Worm (Caenorhabditis elegans) whole organism, young adult: ENCODE results near the gene patr-1.

Experiments
- B0261.1 ChIP-seq: sonication (generic microtip); optimal IDR thresholded peaks from 2 replicates; lab custom pipeline; 2016; ENCODE audit warnings: mild to moderate bottlenecking, missing genetic modification characterization, moderate library complexity, missing compliant biosample characterization
- C06A6.2 ChIP-seq: fragments of 200-800 bp; sonication (Bioruptor generic); conservative IDR thresholded peaks from 2 replicates; pipeline ENCODE4 v1.3.6; 2022; ENCODE audit warnings: missing genetic modification characterization, missing compliant biosample characterization
- F33H1.4 ChIP-seq: fragments of 200-800 bp; sonication (Bioruptor generic); IDR thresholded peaks from 2 replicates; pipeline ENCODE4 v1.3.6; 2022; ENCODE audit warnings: missing genetic modification reagents, missing genetic modification characterization, missing compliant biosample characterization
- F37B4.10 ChIP-seq: fragments of 200-800 bp; sonication (Bioruptor generic); IDR thresholded peaks from 2 replicates; pipeline ENCODE4 v1.3.6; 2022; ENCODE audit warnings: missing genetic modification characterization, missing compliant biosample characterization
- F39B2.1 ChIP-seq: fragments of 200-800 bp; sonication (Bioruptor generic); IDR thresholded peaks from 2 replicates; pipeline ENCODE4 v1.3.6; 2022; ENCODE audit warnings: missing genetic modification reagents, missing genetic modification characterization, missing compliant biosample characterization
- F49E8.2 ChIP-seq: sonication (generic microtip); optimal IDR thresholded peaks from 3 replicates; lab custom pipeline; 2017; ENCODE audit warnings: missing genetic modification characterization, mild to moderate bottlenecking, missing compliant biosample characterization, antibody characterized with exemption, moderate library complexity; ENCODE audit not compliant: insufficient read depth
- T26A5.8 ChIP-seq: sonication (generic microtip); optimal IDR thresholded peaks from 2 replicates; lab custom pipeline; 2016; ENCODE audit warnings: missing genetic modification characterization, missing compliant biosample characterization
- akir-1 ChIP-seq: fragments of 200-800 bp; sonication (Bioruptor generic); optimal IDR thresholded peaks from 2 replicates; lab custom pipeline; 2018; ENCODE audit warnings: mild to moderate bottlenecking, missing genetic modification characterization, moderate library complexity, missing compliant biosample characterization
- aptf-2 ChIP-seq: fragments of 200-800 bp; sonication (Bioruptor generic); conservative IDR thresholded peaks from 2 replicates; pipeline ENCODE4 v1.3.6; 2022; ENCODE audit warnings: missing genetic modification reagents, missing genetic modification characterization, missing compliant biosample characterization
- atf-7 ChIP-seq: sonication (generic microtip); optimal IDR thresholded peaks from 2 replicates; lab custom pipeline; 2017; ENCODE audit warnings: mild to moderate bottlenecking, missing genetic modification characterization, missing compliant biosample characterization
- athp-1 ChIP-seq: sonication (generic microtip); optimal IDR thresholded peaks from 2 replicates; lab custom pipeline; 2017; ENCODE audit warnings: mild to moderate bottlenecking, missing genetic modification characterization, missing compliant biosample characterization
- attf-3 ChIP-seq: fragments of 200-800 bp; sonication (Bioruptor generic); conservative IDR thresholded peaks from 2 replicates; pipeline ENCODE4 v1.3.6; 2022; ENCODE audit warnings: missing genetic modification reagents, missing genetic modification characterization, missing compliant biosample characterization
- attf-5 ChIP-seq: fragments of 200-800 bp; sonication (Bioruptor generic); optimal IDR thresholded peaks from 2 replicates; lab custom pipeline; 2018; ENCODE audit warnings: mild to moderate bottlenecking, missing genetic modification characterization, missing compliant biosample characterization
- ceh-58 ChIP-seq: fragments of 200-800 bp; sonication (Bioruptor generic); IDR thresholded peaks from 2 replicates; pipeline ENCODE4 v1.3.6; 2022; ENCODE audit warnings: missing genetic modification characterization, missing compliant biosample characterization
- dox-1 ChIP-seq: fragments of 200-800 bp; sonication (Bioruptor generic); IDR thresholded peaks from 2 replicates; pipeline ENCODE4 v1.3.6; 2022; ENCODE audit warnings: missing genetic modification reagents, missing genetic modification characterization, missing compliant biosample characterization
- efl-1 ChIP-seq: fragments of 150-350 bp; optimal IDR thresholded peaks from 2 replicates; lab custom pipeline; 2014; ENCODE audit warnings: missing biosample characterization, missing genetic modification reagents, missing genetic modification characterization
- egl-44 ChIP-seq: fragments of 200-800 bp; sonication (Bioruptor generic); IDR thresholded peaks from 2 replicates; pipeline ENCODE4 v1.3.6; 2022; ENCODE audit warnings: missing genetic modification reagents, missing genetic modification characterization, missing compliant biosample characterization
- ets-4 ChIP-seq: fragments of 200-800 bp; sonication (Bioruptor generic); optimal IDR thresholded peaks from 2 replicates; lab custom pipeline; 2018; ENCODE audit warnings: mild to moderate bottlenecking, missing genetic modification characterization, missing compliant biosample characterization
- hlh-26 ChIP-seq: fragments of 200-800 bp; sonication (Bioruptor generic); conservative IDR thresholded peaks from 2 replicates; pipeline ENCODE4 v1.3.6; 2022; ENCODE audit warnings: missing genetic modification reagents, missing genetic modification characterization, missing compliant biosample characterization
- hmg-1.2 ChIP-seq: fragments of 200-800 bp; sonication (Bioruptor generic); IDR thresholded peaks from 2 replicates; pipeline ENCODE4 v1.3.6; 2022; ENCODE audit warnings: missing genetic modification reagents, missing genetic modification characterization, missing compliant biosample characterization
- hrde-1 ChIP-seq: sonication (generic microtip); optimal IDR thresholded peaks from 2 replicates; lab custom pipeline; 2016; ENCODE audit warnings: missing genetic modification characterization, mild to moderate bottlenecking, missing compliant biosample characterization, moderate library complexity, missing genotype, missing genetic modification reagents, borderline replicate concordance
- hsf-1 ChIP-seq: fragments of 200-800 bp; sonication (Bioruptor generic); IDR thresholded peaks from 2 replicates; pipeline ENCODE4 v1.3.6; 2022; ENCODE audit warnings: missing genetic modification reagents, missing genetic modification characterization, missing compliant biosample characterization
- lin-26 ChIP-seq: fragments of 200-800 bp; sonication (Bioruptor generic); IDR thresholded peaks from 2 replicates; pipeline ENCODE4 v1.3.6; 2022; ENCODE audit warnings: missing genetic modification reagents, missing genetic modification characterization, missing compliant biosample characterization
- lin-40 ChIP-seq: sonication (generic microtip); optimal IDR thresholded peaks from 2 replicates; lab custom pipeline; 2016; ENCODE audit warnings: missing genetic modification characterization, mild to moderate bottlenecking, missing compliant biosample characterization, missing genotype, missing genetic modification reagents
- lin-54 ChIP-seq: fragments of 200-800 bp; sonication (Bioruptor generic); optimal IDR thresholded peaks from 2 replicates; lab custom pipeline; 2018; ENCODE audit warnings: mild to moderate bottlenecking, missing genetic modification characterization, missing compliant biosample characterization
- lsy-27 ChIP-seq: sonication (generic microtip); optimal IDR thresholded peaks from 2 replicates; lab custom pipeline; 2017; ENCODE audit warnings: missing genetic modification characterization, mild to moderate bottlenecking, missing compliant biosample characterization, antibody characterized with exemption, missing genotype, borderline replicate concordance; ENCODE audit not compliant: insufficient read depth
- madf-6 ChIP-seq: fragments of 200-800 bp; sonication (Bioruptor generic); IDR thresholded peaks from 2 replicates; pipeline ENCODE4 v1.3.6; 2022; ENCODE audit warnings: missing genetic modification reagents, missing genetic modification characterization, missing compliant biosample characterization
- madf-8 ChIP-seq: fragments of 200-800 bp; sonication (Bioruptor generic); conservative IDR thresholded peaks from 2 replicates; pipeline ENCODE4 v1.3.6; 2022; ENCODE audit warnings: missing genetic modification reagents, missing genetic modification characterization, missing compliant biosample characterization
- mes-4 ChIP-seq: sonication (generic microtip); optimal IDR thresholded peaks from 2 replicates; lab custom pipeline; 2016; ENCODE audit warnings: missing genotype, missing genetic modification characterization, missing compliant biosample characterization
- nfya-2 ChIP-seq: fragments of 200-800 bp; sonication (Bioruptor generic); IDR thresholded peaks from 2 replicates; pipeline ENCODE4 v1.3.6; 2022; ENCODE audit warnings: missing genetic modification reagents, missing genetic modification characterization, missing compliant biosample characterization
- nhr-120 ChIP-seq: fragments of 200-800 bp; sonication (Bioruptor generic); IDR thresholded peaks from 2 replicates; pipeline ENCODE4 v1.3.6; 2022; ENCODE audit warnings: missing genetic modification characterization, missing compliant biosample characterization
- pbrm-1 ChIP-seq: fragments of 200-800 bp; sonication (Bioruptor generic); IDR thresholded peaks from 2 replicates; pipeline ENCODE4 v1.3.6; 2022; ENCODE audit warnings: missing genetic modification reagents, missing genetic modification characterization, missing compliant biosample characterization
- rpc-1 ChIP-seq, 2 experiments: fragments of 150-350 bp in 1 of 2; sonication (generic microtip) in 1 of 2; optimal IDR thresholded peaks; 2 replicates each; lab custom pipeline; 2014 to 2018; ENCODE audit warnings: missing biosample characterization in 1 of 2, missing genetic modification characterization in 1 of 2, missing genetic modification reagents in 1 of 2, missing genotype in 1 of 2
- sdz-38 ChIP-seq: sonication (generic microtip); optimal IDR thresholded peaks from 2 replicates; lab custom pipeline; 2016; ENCODE audit warnings: missing genotype, missing genetic modification characterization, missing compliant biosample characterization
- snpc-1.3 ChIP-seq: sonication (generic microtip); optimal IDR thresholded peaks from 2 replicates; lab custom pipeline; 2017; ENCODE audit warnings: missing genetic modification characterization, mild to moderate bottlenecking, missing compliant biosample characterization, antibody characterized with exemption, moderate library complexity, missing genotype, missing genetic modification reagents; ENCODE audit not compliant: insufficient read depth
- snpc-4 ChIP-seq, 5 experiments: fragments of 150-350 bp in 1 of 5; sonication (generic microtip) in 4 of 5; optimal IDR thresholded peaks; 2 replicates each; lab custom pipeline; 2014 to 2018; ENCODE audit warnings: missing genetic modification characterization in 5 of 5, missing biosample characterization in 3 of 5, antibody characterized with exemption in 2 of 5, mild to moderate bottlenecking in 2 of 5, missing compliant biosample characterization in 2 of 5, missing genotype in 2 of 5, moderate library complexity in 2 of 5, missing genetic modification reagents in 1 of 5
- somi-1 ChIP-seq: fragments of 200-800 bp; sonication (Bioruptor generic); optimal IDR thresholded peaks from 2 replicates; lab custom pipeline; 2018; ENCODE audit warnings: mild to moderate bottlenecking, missing genetic modification characterization, missing compliant biosample characterization
- sptf-2 ChIP-seq: fragments of 200-800 bp; sonication (Bioruptor generic); optimal IDR thresholded peaks from 2 replicates; lab custom pipeline; 2018; ENCODE audit warnings: mild to moderate bottlenecking, missing genetic modification characterization, missing compliant biosample characterization
- tbx-9 ChIP-seq: sonication (generic microtip); optimal IDR thresholded peaks from 2 replicates; lab custom pipeline; 2016; ENCODE audit warnings: borderline replicate concordance, missing genetic modification characterization, inconsistent platforms, missing compliant biosample characterization
- tlf-1 ChIP-seq: fragments of 200-800 bp; sonication (Bioruptor generic); optimal IDR thresholded peaks from 2 replicates; lab custom pipeline; 2018; ENCODE audit warnings: mild to moderate bottlenecking, missing genetic modification characterization, missing compliant biosample characterization
- unc-62 ChIP-seq: fragments of 150-350 bp; optimal IDR thresholded peaks from 2 replicates; lab custom pipeline; 2014; ENCODE audit warnings: missing biosample characterization, missing genetic modification reagents, missing genetic modification characterization
- xnd-1 ChIP-seq: sonication (generic microtip); optimal IDR thresholded peaks from 2 replicates; lab custom pipeline; 2016; ENCODE audit warnings: missing genotype, missing genetic modification reagents, missing genetic modification characterization, missing compliant biosample characterization
- ztf-22 ChIP-seq: fragments of 200-800 bp; sonication (Bioruptor generic); optimal IDR thresholded peaks from 2 replicates; lab custom pipeline; 2018; ENCODE audit warnings: mild to moderate bottlenecking, missing genetic modification characterization, moderate library complexity, missing compliant biosample characterization

Gene patr-1

DNA sequence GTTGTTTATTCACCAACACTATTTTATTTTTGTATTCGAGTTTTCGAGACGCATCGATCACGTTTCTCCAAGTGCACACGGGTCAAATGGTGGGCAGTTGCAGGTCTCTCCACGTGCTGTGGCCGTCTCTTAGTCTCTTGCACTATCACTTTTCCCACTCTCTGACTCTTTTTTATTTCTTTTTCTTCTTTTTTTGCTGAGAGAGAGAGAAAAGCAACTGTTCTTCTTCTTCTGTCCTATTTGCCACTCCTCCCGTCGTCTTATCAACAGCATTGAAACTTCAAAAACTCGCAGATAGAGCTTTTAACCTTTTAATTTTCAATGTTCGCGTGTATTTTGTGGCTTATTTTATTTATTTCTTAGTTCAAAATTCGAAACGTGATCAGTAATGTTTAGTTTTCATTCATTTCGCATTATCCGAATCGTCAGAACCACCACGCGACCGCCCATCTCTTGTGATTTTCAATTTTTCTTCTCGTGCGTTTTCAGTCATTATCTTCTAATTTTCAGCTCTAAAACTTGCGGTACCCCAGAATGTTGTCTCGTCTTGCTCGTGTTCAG, 49.1 kb downstream of the patr-1 start, which contains the start of gene alh-8 (continued):
- TF ChIP-seq F37B4.10 (GFP tag; lab: Robert Waterston, UW) (no peak), pbrm-1 (GFP tag; lab: Robert Waterston, UW) (0 out of 2 replicates have a peak, but pooled peaks have one; percentile 9), xnd-1 (tag; lab: Kevin White, UChicago) (no peak), tbx-9 (tag; lab: Kevin White, UChicago) (no peak), somi-1 (GFP tag; lab: Kevin White, UChicago) (peak; percentile 68), atf-7 (peak; percentile 61), lin-40 (peak; percentile 25), lsy-27 (tag; lab: Kevin White, UChicago) (no peak), efl-1 (GFP tag; lab: Kevin White, UChicago) (no peak), sdz-38 (tag; lab: Kevin White, UChicago) (no peak), attf-5 (GFP tag; lab: Kevin White, UChicago) (peak; percentile 48), snpc-1.3 (tag; lab: Kevin White, UChicago) (no peak), nfya-2 (no peak), rpc-1 (optimal IDR thresholded peaks at IDR 0.05; lab: Kevin White, UChicago) (no peak), rpc-1 (tag; optimal IDR thresholded peaks at IDR 0.05; lab: Kevin White, UChicago) (no peak)

DNA sequence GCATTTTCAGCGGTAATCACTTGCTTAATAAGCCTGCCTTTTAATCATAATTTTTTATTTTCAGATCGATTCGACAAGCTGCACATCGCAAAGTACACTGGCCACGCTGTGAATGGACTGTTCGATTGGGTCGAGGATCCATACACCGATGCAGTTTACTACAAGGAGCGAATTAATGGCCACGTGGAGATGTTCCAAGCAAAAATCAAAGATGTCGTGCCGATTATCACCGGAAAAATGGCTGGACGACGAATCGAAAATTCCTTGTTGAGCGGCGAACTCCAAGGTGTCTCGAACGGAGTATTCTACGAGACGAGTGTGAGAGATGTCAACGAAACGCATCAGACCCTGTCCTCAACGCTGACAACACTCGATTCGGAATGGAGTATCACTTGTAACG, 50.3 kb downstream of the patr-1 start:
- TF ChIP-seq somi-1 (GFP tag; lab: Kevin White, UChicago) (no peak), C06A6.2 (no peak), sptf-2 (GFP tag; lab: Kevin White, UChicago) (no peak), lin-26 (GFP tag; lab: Robert Waterston, UW) (no peak), akir-1 (GFP tag; lab: Kevin White, UChicago) (no peak), tlf-1 (GFP tag; lab: Kevin White, UChicago) (no peak)

DNA sequence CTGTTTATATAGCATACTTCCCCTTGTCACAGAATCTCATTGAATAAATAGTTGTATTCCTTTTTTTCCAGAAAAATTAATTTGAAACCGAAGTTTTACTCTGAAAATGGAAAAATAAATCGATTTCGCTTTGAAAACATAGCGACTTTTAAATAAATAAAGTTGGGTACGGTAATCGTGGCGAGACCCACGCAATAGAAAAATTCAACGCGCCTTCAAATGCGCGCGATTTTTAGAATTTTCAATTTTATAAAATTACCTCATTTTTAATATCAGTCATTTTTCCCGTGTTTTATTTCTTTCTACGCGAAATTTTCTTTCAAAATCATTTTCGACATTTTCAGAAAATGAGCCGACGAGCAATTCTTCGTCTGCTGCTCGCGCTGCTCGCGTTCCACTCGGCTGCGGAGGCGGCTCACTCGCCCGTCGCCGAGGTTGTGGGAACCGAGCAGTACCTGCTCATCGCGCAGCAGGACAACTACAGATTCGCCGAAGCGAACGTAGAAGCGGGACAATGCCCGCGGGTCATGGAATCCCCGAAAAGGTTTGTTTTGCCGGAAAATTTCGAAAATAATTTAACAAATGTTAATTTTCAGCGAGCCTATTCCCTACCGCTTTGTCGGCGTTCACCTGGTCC, 51.2 kb downstream of the patr-1 start, which contains the start of gene F13D12.5:
Gene F13D12.5 (plus strand): TSS at position 345 of the 637 bp plus-strand sequence.
- no peak for TF ChIP-seq F49E8.2 (tag; lab: Kevin White, UChicago)
- peak; percentile 51 for TF ChIP-seq attf-3
- no peak for TF ChIP-seq hlh-26 (GFP tag; lab: Robert Waterston, UW)
- TF ChIP-seq ceh-58 (GFP tag; lab: Robert Waterston, UW), result no peak
- TF ChIP-seq lin-54 (GFP tag; lab: Kevin White, UChicago), result peak; percentile 84
- TF ChIP-seq ets-4 (GFP tag; lab: Kevin White, UChicago), result no peak
- TF ChIP-seq madf-8 (GFP tag; lab: Robert Waterston, UW), result peak; percentile 89
- TF ChIP-seq athp-1 (tag; lab: Kevin White, UChicago), result peak; percentile 32
- no peak for TF ChIP-seq mes-4 (tag; lab: Kevin White, UChicago)
- no peak for TF ChIP-seq F39B2.1
- TF ChIP-seq nhr-120, result no peak
- TF ChIP-seq dox-1, result peak; percentile 43
- TF ChIP-seq hmg-1.2 (GFP tag; lab: Robert Waterston, UW), result peak; percentile 18; the same call in 1 of the 2 replicates
- no peak for TF ChIP-seq egl-44
- no peak for TF ChIP-seq hrde-1
- peak; percentile 94 for TF ChIP-seq madf-6 (GFP tag; lab: Robert Waterston, UW)
- TF ChIP-seq efl-1 (GFP tag; lab: Kevin White, UChicago), result peak; percentile 88
- TF ChIP-seq unc-62 (GFP tag; lab: Kevin White, UChicago), result no peak
- no peak for TF ChIP-seq ztf-22
- no peak for TF ChIP-seq snpc-4 (GFP tag; optimal IDR thresholded peaks at IDR 0.05; lab: Kevin White, UChicago)
- peak in 1 of 4 experiments; percentile 1 for TF ChIP-seq snpc-4 (tag; optimal IDR thresholded peaks at IDR 0.05; lab: Kevin White, UChicago)
- no peak for TF ChIP-seq T26A5.8 (tag; lab: Kevin White, UChicago)
- TF ChIP-seq sptf-2 (GFP tag; lab: Kevin White, UChicago), result no peak
- peak; percentile 61; the same call in 1 of the 2 replicates for TF ChIP-seq hsf-1 (GFP tag; lab: Robert Waterston, UW)
- no peak for TF ChIP-seq B0261.1 (tag; lab: Kevin White, UChicago)
- TF ChIP-seq aptf-2, result no peak
- peak; percentile 95 for TF ChIP-seq F33H1.4 (GFP tag; lab: Robert Waterston, UW)
